Fruit fly (Drosophila melanogaster): ENCODE results near the gene Drsl3.
A peak's percentile ranks its signal among the peaks of the same experiment; 100 is the strongest.

Gene Drsl3

DNA sequence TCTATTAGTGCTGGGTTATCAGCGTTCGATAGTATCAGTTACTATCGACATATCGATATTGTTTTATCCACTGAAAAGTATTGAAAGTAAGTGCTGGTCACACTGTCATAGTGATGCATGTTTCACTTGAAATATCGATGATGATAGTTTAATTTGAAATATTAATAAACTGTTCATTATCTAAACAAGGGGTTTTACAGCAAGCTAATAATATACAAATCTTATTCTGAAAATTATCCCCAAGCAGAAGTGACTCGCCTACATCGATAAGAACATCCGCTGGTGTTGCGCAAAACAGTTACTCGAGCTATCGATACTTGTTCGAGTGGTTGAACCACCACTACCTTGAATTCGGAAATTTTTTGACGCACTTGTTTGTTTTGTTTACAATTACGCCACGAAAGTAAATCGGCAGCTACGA lies 4.4 kb downstream of the Drsl3 start, which contains the start of the genes PIG-C, CG12016 and Dpm2 (continued):
- peak; percentile 18 for TF ChIP-seq her (GFP tag; optimal IDR thresholded peaks at IDR 0.05)
- TF ChIP-seq tx (GFP tag; optimal IDR thresholded peaks at IDR 0.05): peak; percentile 70
- peak; percentile 92 for TF ChIP-seq zen2 (GFP tag; IDR thresholded peaks at IDR 0.05; ENCODE audit: partially characterized antibody)
- peak; percentile 58 for TF ChIP-seq CG10147 (GFP tag; optimal IDR thresholded peaks at IDR 0.05)
- peak; percentile 58 for TF ChIP-seq PHDP (tag; optimal IDR thresholded peaks at IDR 0.05)
- TF ChIP-seq Mes4 (GFP tag; optimal IDR thresholded peaks at IDR 0.05): peak; percentile 41
- peak; percentile 79 for TF ChIP-seq CG9797 (GFP tag; optimal IDR thresholded peaks at IDR 0.05)
- no peak for TF ChIP-seq cad (GFP tag; optimal IDR thresholded peaks at IDR 0.05)
- no peak for TF ChIP-seq seq (GFP tag; IDR thresholded peaks at IDR 0.05)
- TF ChIP-seq CG13894 (tag; optimal IDR thresholded peaks at IDR 0.05): no peak
- TF ChIP-seq Blimp-1 (GFP tag; optimal IDR thresholded peaks at IDR 0.05): peak; percentile 36
- TF ChIP-seq CG15479 (GFP tag; optimal IDR thresholded peaks at IDR 0.05): peak; percentile 92
- peak; percentile 64 for TF ChIP-seq CG4820 (GFP tag; optimal IDR thresholded peaks at IDR 0.05)
- TF ChIP-seq CG15514 (GFP tag; optimal IDR thresholded peaks at IDR 0.05): no peak
- TF ChIP-seq pum (GFP tag; optimal IDR thresholded peaks at IDR 0.05): peak; percentile 69
- no peak for TF ChIP-seq CG31365 (tag; optimal IDR thresholded peaks at IDR 0.05)
- TF ChIP-seq Optix (GFP tag; IDR thresholded peaks at IDR 0.05): no peak
- TF ChIP-seq Stat92E (GFP tag; optimal IDR thresholded peaks at IDR 0.05): no peak
- TF ChIP-seq chinmo (GFP tag; IDR thresholded peaks at IDR 0.05; ENCODE audit: partially characterized antibody): peak; percentile 95
- TF ChIP-seq CG30403 (GFP tag; optimal IDR thresholded peaks at IDR 0.05): peak; percentile 86
- TF ChIP-seq abd-A (tag; optimal IDR thresholded peaks at IDR 0.05): no peak
- TF ChIP-seq CG1792 (GFP tag; optimal IDR thresholded peaks at IDR 0.05): peak; percentile 53
- TF ChIP-seq nau (GFP tag; optimal IDR thresholded peaks at IDR 0.05): no peak
- TF ChIP-seq CG10565 (GFP tag; optimal IDR thresholded peaks at IDR 0.05): no peak
- no peak for TF ChIP-seq hkb (optimal IDR thresholded peaks at IDR 0.05)
- no peak for TF ChIP-seq hkb (GFP tag; IDR thresholded peaks at IDR 0.05)
- no peak for TF ChIP-seq run (tag; optimal IDR thresholded peaks at IDR 0.05)
- peak; percentile 97 for TF ChIP-seq sna (GFP tag; IDR thresholded peaks at IDR 0.05; ENCODE audit: partially characterized antibody)
- TF ChIP-seq sob (GFP tag; IDR thresholded peaks at IDR 0.05): peak; percentile 73
- TF ChIP-seq Nf-YC (tag; optimal IDR thresholded peaks at IDR 0.05): peak; percentile 70
- TF ChIP-seq MTF-1 (GFP tag; optimal IDR thresholded peaks at IDR 0.05; ENCODE audit: borderline replicate concordance): peak; percentile 6
- TF ChIP-seq CG17186 (GFP tag; optimal IDR thresholded peaks at IDR 0.05): peak; percentile 81

DNA sequence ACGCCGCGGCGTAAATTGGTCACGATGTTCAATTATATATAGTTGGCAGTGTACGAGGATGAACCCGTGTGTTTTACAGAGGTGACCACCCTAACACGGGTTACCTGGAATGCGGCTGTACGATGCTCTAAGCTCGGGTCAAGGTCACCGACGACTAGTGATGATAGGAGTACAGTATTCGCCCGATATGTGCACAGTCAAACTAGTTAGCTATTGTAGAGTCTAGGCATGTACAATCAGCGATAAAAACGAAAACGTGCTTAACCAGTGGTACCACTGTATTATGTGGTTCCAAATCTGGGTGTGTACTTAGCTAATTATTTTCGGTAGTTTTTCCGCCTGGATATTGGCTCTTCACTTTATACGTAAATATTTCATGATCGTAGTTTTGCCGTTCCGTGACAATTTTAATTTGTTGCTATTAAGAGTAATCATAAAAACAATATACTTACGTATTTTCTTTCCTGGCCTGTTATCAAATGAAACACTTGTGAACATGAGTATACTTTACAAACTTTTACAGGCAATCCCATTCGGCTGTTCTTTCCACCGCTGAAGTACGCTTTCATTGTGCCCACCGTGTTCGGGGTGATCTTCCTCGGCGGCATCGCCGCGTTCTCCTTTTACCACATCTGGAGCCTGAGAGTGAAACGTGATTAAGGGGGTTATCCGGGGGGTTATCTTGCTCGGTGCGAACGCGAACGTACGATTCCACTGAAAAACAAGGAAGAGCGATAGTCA lies 5.4 kb downstream of the Drsl3 start:
- no peak for TF ChIP-seq Deaf1 (tag; optimal IDR thresholded peaks at IDR 0.05)
- no peak for TF ChIP-seq D19B (GFP tag; optimal IDR thresholded peaks at IDR 0.05)
- no peak for TF ChIP-seq CG11504 (tag; optimal IDR thresholded peaks at IDR 0.05)
- no peak for TF ChIP-seq fu2 (GFP tag; optimal IDR thresholded peaks at IDR 0.05)
- no peak for TF ChIP-seq mirr (GFP tag; optimal IDR thresholded peaks at IDR 0.05)
- peak; percentile 33 to 59 for TF ChIP-seq Pdp1 (GFP tag; optimal IDR thresholded peaks at IDR 0.05)
- no peak for TF ChIP-seq ssp (GFP tag; IDR thresholded peaks at IDR 0.05)
- no peak for TF ChIP-seq gt (GFP tag; IDR thresholded peaks at IDR 0.05)
- TF ChIP-seq CG31441 (GFP tag; IDR thresholded peaks at IDR 0.05): no peak
- TF ChIP-seq bsh (GFP tag; optimal IDR thresholded peaks at IDR 0.05): peak in 1 of 2 experiments; percentile 13
- TF ChIP-seq yki (optimal IDR thresholded peaks at IDR 0.05): no peak
- no peak for TF ChIP-seq danr (GFP tag; IDR thresholded peaks at IDR 0.05)
- no peak for TF ChIP-seq nom (GFP tag; optimal IDR thresholded peaks at IDR 0.05)
- no peak for TF ChIP-seq Hr39 (optimal IDR thresholded peaks at IDR 0.05)
- no peak for TF ChIP-seq CG14860 (GFP tag; IDR thresholded peaks at IDR 0.05; ENCODE audit: partially characterized antibody)
- peak; percentile 26 for TF ChIP-seq PHDP (tag; optimal IDR thresholded peaks at IDR 0.05)
- no peak for TF ChIP-seq Dfd (GFP tag; optimal IDR thresholded peaks at IDR 0.05)
- TF ChIP-seq sug (tag; optimal IDR thresholded peaks at IDR 0.05): peak; percentile 55
- peak; percentile 43; the same call in 1 of the 2 replicates for TF ChIP-seq CG14441 (GFP tag; IDR thresholded peaks at IDR 0.05)
- 0 out of 2 replicates have a peak, but pooled peaks have one; percentile 15 for TF ChIP-seq CG31224 (GFP tag; IDR thresholded peaks at IDR 0.05)
